Fruit fly (Drosophila melanogaster): ENCODE results near the gene cv-c.
A peak's percentile ranks its signal among the peaks of the same experiment; 100 is the strongest.

cv-c gene

dm6 chr3R:14449304-14449703 lies 32.2 kb downstream of the cv-c start (continued):
- TF ChIP-seq fkh (GFP tag; optimal IDR thresholded peaks at IDR 0.05) (no peak), Ets21C (GFP tag; optimal IDR thresholded peaks at IDR 0.05) (no peak), CG7368 (GFP tag; optimal IDR thresholded peaks at IDR 0.05) (peak; percentile 35), lz (GFP tag; optimal IDR thresholded peaks at IDR 0.05) (peak; percentile 29), CG11902 (GFP tag; optimal IDR thresholded peaks at IDR 0.05) (peak; percentile 50), acj6 (GFP tag; optimal IDR thresholded peaks at IDR 0.05) (peak; percentile 81), fd85E (GFP tag; optimal IDR thresholded peaks at IDR 0.05) (no peak), CG6792 (GFP tag; optimal IDR thresholded peaks at IDR 0.05) (peak; percentile 68), CG16779 (tag; optimal IDR thresholded peaks at IDR 0.05) (peak; percentile 51), Met (GFP tag; optimal IDR thresholded peaks at IDR 0.05) (peak; percentile 44), ss (GFP tag; optimal IDR thresholded peaks at IDR 0.05) (peak; percentile 42 to 75), CG34406 (GFP tag; optimal IDR thresholded peaks at IDR 0.05) (peak; percentile 67), pdm3 (GFP tag; optimal IDR thresholded peaks at IDR 0.05) (peak; percentile 70), CG32006 (GFP tag; optimal IDR thresholded peaks at IDR 0.05) (peak; percentile 64), CG6163 (GFP tag; IDR thresholded peaks at IDR 0.05) (peak; percentile 86)

dm6 chr3R:14445092-14445491 lies 36.4 kb downstream of the cv-c start:
- TF ChIP-seq Blimp-1 (GFP tag; optimal IDR thresholded peaks at IDR 0.05), result no peak
- TF ChIP-seq pdm3 (GFP tag; optimal IDR thresholded peaks at IDR 0.05), result no peak
- no peak for TF ChIP-seq CG10631 (GFP tag; optimal IDR thresholded peaks at IDR 0.05)
- 0 out of 2 replicates have a peak, but pooled peaks have one; percentile 20 for TF ChIP-seq CG11294 (GFP tag; IDR thresholded peaks at IDR 0.05)
- TF ChIP-seq Gug (GFP tag; IDR thresholded peaks at IDR 0.05), result peak; percentile 17; the same call in 1 of the 2 replicates
- no peak for TF ChIP-seq CG11762 (GFP tag; optimal IDR thresholded peaks at IDR 0.05; ENCODE audit: insufficient read depth)
- no peak for TF ChIP-seq esn (GFP tag; optimal IDR thresholded peaks at IDR 0.05)
- no peak for TF ChIP-seq dac (GFP tag; optimal IDR thresholded peaks at IDR 0.05)
- no peak for TF ChIP-seq Ets96B (tag; optimal IDR thresholded peaks at IDR 0.05)
- TF ChIP-seq Hr38 (GFP tag; optimal IDR thresholded peaks at IDR 0.05), result no peak
- no peak for TF ChIP-seq Sox14 (GFP tag; optimal IDR thresholded peaks at IDR 0.05)
- TF ChIP-seq Eip78C (GFP tag), result peak; percentile 56
- TF ChIP-seq CG8632 (GFP tag; optimal IDR thresholded peaks at IDR 0.05), result no peak
- TF ChIP-seq eg (GFP tag; IDR thresholded peaks at IDR 0.05), result 0 out of 3 replicates have a peak, but pooled peaks have one; percentile 57
- peak in 1 of 2 experiments; percentile 16 for TF ChIP-seq ss (GFP tag; optimal IDR thresholded peaks at IDR 0.05)
- TF ChIP-seq CG6276 (GFP tag; optimal IDR thresholded peaks at IDR 0.05), result no peak
- no peak for TF ChIP-seq achi (GFP tag; optimal IDR thresholded peaks at IDR 0.05)
- no peak for TF ChIP-seq cyc (GFP tag; optimal IDR thresholded peaks at IDR 0.05)
- no peak for TF ChIP-seq net (GFP tag; optimal IDR thresholded peaks at IDR 0.05)

dm6 chr3R:14444170-14444569 lies 37.3 kb downstream of the cv-c start:
- TF ChIP-seq Smox (GFP tag; optimal IDR thresholded peaks at IDR 0.05), result no peak
- no peak for TF ChIP-seq vri (GFP tag; optimal IDR thresholded peaks at IDR 0.05)
- peak; percentile 42; the same call in 1 of the 3 replicates for TF ChIP-seq eg (GFP tag; IDR thresholded peaks at IDR 0.05)
- 0 out of 3 replicates have a peak, but pooled peaks have one; percentile 40 for TF ChIP-seq CG6163 (GFP tag; IDR thresholded peaks at IDR 0.05)
- peak; percentile 33; the same call in 1 of the 2 replicates for TF ChIP-seq CG15336 (GFP tag; IDR thresholded peaks at IDR 0.05)

- no peak for TF ChIP-seq CG11762 (GFP tag; optimal IDR thresholded peaks at IDR 0.05; ENCODE audit: insufficient read depth)
- TF ChIP-seq svp (GFP tag), result peak; percentile 92
These were observed 40.0 kb downstream of the cv-c start for dm6 chr3R:14441509-14441908.

dm6 chr3R:14438267-14438666 lies 43.2 kb downstream of the cv-c start:
- TF ChIP-seq ss (GFP tag; optimal IDR thresholded peaks at IDR 0.05) (peak in 1 of 2 experiments; percentile 90), CG6276 (GFP tag; optimal IDR thresholded peaks at IDR 0.05) (no peak)

Measured in whole organism, prepupa.